Worm (Caenorhabditis elegans) whole organism, L2 larva: ENCODE data around the gene hpo-34.
A peak's percentile ranks its signal among the peaks of the same experiment; 100 is the strongest.

ENCODE experiments used
- C34F6.9 ChIP-seq: fragments of 150-350 bp; optimal IDR thresholded peaks from 2 replicates; lab custom pipeline; 2014; ENCODE audit warnings: missing biosample characterization, missing genetic modification characterization
- F13H6.1 ChIP-seq: sonication (generic microtip); optimal IDR thresholded peaks from 2 replicates; lab custom pipeline; 2016; ENCODE audit warnings: missing genetic modification characterization, missing compliant biosample characterization
- Y55F3AM.14 ChIP-seq: fragments of 200-800 bp; sonication (Bioruptor generic); optimal IDR thresholded peaks from 2 replicates; lab custom pipeline; 2018; ENCODE audit warnings: mild to moderate bottlenecking, missing genetic modification characterization, missing compliant biosample characterization
- ZK546.5 ChIP-seq: sonication (generic microtip); optimal IDR thresholded peaks from 2 replicates; lab custom pipeline; 2017; ENCODE audit warnings: missing biosample characterization, missing genetic modification characterization
- aly-2 ChIP-seq: fragments of 150-350 bp; optimal IDR thresholded peaks from 2 replicates; lab custom pipeline; 2014; ENCODE audit warnings: missing biosample characterization, missing genetic modification characterization
- ama-1 ChIP-seq: fragments of 150-350 bp; optimal IDR thresholded peaks from 2 replicates; lab custom pipeline; 2018; ENCODE audit warnings: inconsistent platforms
- ceh-16 ChIP-seq: fragments of 150-350 bp; optimal IDR thresholded peaks from 2 replicates; lab custom pipeline; 2014; ENCODE audit warnings: missing biosample characterization, missing genetic modification characterization
- crh-2 ChIP-seq: sonication (generic microtip); optimal IDR thresholded peaks from 2 replicates; lab custom pipeline; 2017; ENCODE audit warnings: missing biosample characterization, missing genetic modification characterization
- dmd-4 ChIP-seq: sonication (generic microtip); optimal IDR thresholded peaks from 2 replicates; lab custom pipeline; 2017; ENCODE audit warnings: missing biosample characterization, missing genetic modification characterization
- egl-27 ChIP-seq: sonication (generic microtip); optimal IDR thresholded peaks from 3 replicates; lab custom pipeline; 2017; ENCODE audit warnings: missing biosample characterization, missing genetic modification reagents, missing genetic modification characterization
- fos-1 ChIP-seq: fragments of 150-350 bp; optimal IDR thresholded peaks from 2 replicates; lab custom pipeline; 2014; ENCODE audit warnings: missing biosample characterization, missing genetic modification characterization
- gmeb-1 ChIP-seq: fragments of 150-350 bp; optimal IDR thresholded peaks from 2 replicates; lab custom pipeline; 2014; ENCODE audit warnings: missing biosample characterization, missing genetic modification characterization
- lin-13 ChIP-seq: fragments of 150-350 bp; optimal IDR thresholded peaks from 2 replicates; lab custom pipeline; 2014; ENCODE audit warnings: missing biosample characterization, missing genetic modification reagents, missing genetic modification characterization
- lin-39 ChIP-seq: fragments of 150-350 bp; optimal IDR thresholded peaks from 2 replicates; lab custom pipeline; 2014; ENCODE audit warnings: missing biosample characterization, missing genetic modification reagents, missing genetic modification characterization
- lsy-2 ChIP-seq, 2 experiments: fragments of 150-350 bp in 1 of 2; sonication (generic microtip) in 1 of 2; optimal IDR thresholded peaks; 2 replicates each; lab custom pipeline; 2014 to 2017; ENCODE audit warnings: missing biosample characterization in 2 of 2, missing genetic modification characterization in 2 of 2
- mab-5 ChIP-seq: fragments of 150-350 bp; optimal IDR thresholded peaks from 2 replicates; lab custom pipeline; 2014; ENCODE audit warnings: missing biosample characterization, missing genetic modification characterization
- mdl-1 ChIP-seq, 2 experiments: fragments of 150-350 bp in 1 of 2; sonication (generic microtip) in 1 of 2; optimal IDR thresholded peaks; 2 replicates each; lab custom pipeline; 2017; ENCODE audit warnings: missing biosample characterization in 2 of 2, missing genetic modification characterization in 2 of 2
- nhr-12 ChIP-seq: fragments of 150-350 bp; optimal IDR thresholded peaks from 2 replicates; lab custom pipeline; 2014; ENCODE audit warnings: missing biosample characterization, missing genetic modification characterization
- nhr-129 ChIP-seq: fragments of 150-350 bp; optimal IDR thresholded peaks from 2 replicates; lab custom pipeline; 2014; ENCODE audit warnings: missing biosample characterization, missing genetic modification characterization
- nhr-23 ChIP-seq: fragments of 150-350 bp; optimal IDR thresholded peaks from 2 replicates; lab custom pipeline; 2014; ENCODE audit warnings: missing biosample characterization, missing genetic modification reagents, missing genetic modification characterization
- nhr-25 ChIP-seq: fragments of 150-350 bp; sonication (generic microtip); optimal IDR thresholded peaks from 3 replicates; lab custom pipeline; 2014; ENCODE audit warnings: missing biosample characterization, missing genetic modification characterization
- nhr-6 ChIP-seq: fragments of 150-350 bp; optimal IDR thresholded peaks from 2 replicates; lab custom pipeline; 2014; ENCODE audit warnings: missing biosample characterization, missing genetic modification characterization
- nhr-77 ChIP-seq: fragments of 150-350 bp; optimal IDR thresholded peaks from 2 replicates; lab custom pipeline; 2014; ENCODE audit warnings: missing biosample characterization, missing genetic modification characterization
- sem-4 ChIP-seq: fragments of 150-350 bp; optimal IDR thresholded peaks from 2 replicates; lab custom pipeline; 2014; ENCODE audit warnings: missing biosample characterization, missing genetic modification reagents, missing genetic modification characterization
- sma-3 ChIP-seq: sonication (generic microtip); optimal IDR thresholded peaks from 2 replicates; lab custom pipeline; 2016; ENCODE audit warnings: missing genetic modification reagents, missing genetic modification characterization, missing compliant biosample characterization
- sma-9 ChIP-seq, 2 experiments: fragments of 150-350 bp in 1 of 2; sonication (generic microtip) in 1 of 2; optimal IDR thresholded peaks; 2 replicates each; lab custom pipeline; 2014 to 2016; ENCODE audit warnings: missing genetic modification characterization in 2 of 2, mild to moderate bottlenecking in 1 of 2, missing biosample characterization in 1 of 2, missing compliant biosample characterization in 1 of 2, missing genetic modification reagents in 1 of 2, moderate library complexity in 1 of 2
- snpc-4 ChIP-seq: fragments of 150-350 bp; optimal IDR thresholded peaks from 2 replicates; lab custom pipeline; 2014; ENCODE audit warnings: missing biosample characterization, missing genetic modification characterization
- unc-39 ChIP-seq: fragments of 150-350 bp; optimal IDR thresholded peaks from 2 replicates; lab custom pipeline; 2014; ENCODE audit warnings: missing biosample characterization, missing genetic modification characterization
- unc-55 ChIP-seq: fragments of 150-350 bp; sonication (generic microtip); optimal IDR thresholded peaks from 3 replicates; lab custom pipeline; 2014; ENCODE audit warnings: missing biosample characterization, missing genetic modification reagents, missing genetic modification characterization
- unc-62 ChIP-seq: fragments of 150-350 bp; optimal IDR thresholded peaks from 2 replicates; lab custom pipeline; 2014; ENCODE audit warnings: missing biosample characterization, missing genetic modification reagents, missing genetic modification characterization
- zag-1 ChIP-seq: fragments of 150-350 bp; optimal IDR thresholded peaks from 2 replicates; lab custom pipeline; 2014; ENCODE audit warnings: missing biosample characterization, missing genetic modification characterization
- ztf-1 ChIP-seq: fragments of 200-800 bp; sonication (Bioruptor generic); conservative IDR thresholded peaks from 2 replicates; pipeline ENCODE4 v1.3.6; 2022; ENCODE audit warnings: missing genetic modification characterization, missing compliant biosample characterization
- ztf-4 ChIP-seq: fragments of 150-350 bp; optimal IDR thresholded peaks from 2 replicates; lab custom pipeline; 2014; ENCODE audit warnings: missing biosample characterization, missing genetic modification characterization

Gene hpo-34

DNA sequence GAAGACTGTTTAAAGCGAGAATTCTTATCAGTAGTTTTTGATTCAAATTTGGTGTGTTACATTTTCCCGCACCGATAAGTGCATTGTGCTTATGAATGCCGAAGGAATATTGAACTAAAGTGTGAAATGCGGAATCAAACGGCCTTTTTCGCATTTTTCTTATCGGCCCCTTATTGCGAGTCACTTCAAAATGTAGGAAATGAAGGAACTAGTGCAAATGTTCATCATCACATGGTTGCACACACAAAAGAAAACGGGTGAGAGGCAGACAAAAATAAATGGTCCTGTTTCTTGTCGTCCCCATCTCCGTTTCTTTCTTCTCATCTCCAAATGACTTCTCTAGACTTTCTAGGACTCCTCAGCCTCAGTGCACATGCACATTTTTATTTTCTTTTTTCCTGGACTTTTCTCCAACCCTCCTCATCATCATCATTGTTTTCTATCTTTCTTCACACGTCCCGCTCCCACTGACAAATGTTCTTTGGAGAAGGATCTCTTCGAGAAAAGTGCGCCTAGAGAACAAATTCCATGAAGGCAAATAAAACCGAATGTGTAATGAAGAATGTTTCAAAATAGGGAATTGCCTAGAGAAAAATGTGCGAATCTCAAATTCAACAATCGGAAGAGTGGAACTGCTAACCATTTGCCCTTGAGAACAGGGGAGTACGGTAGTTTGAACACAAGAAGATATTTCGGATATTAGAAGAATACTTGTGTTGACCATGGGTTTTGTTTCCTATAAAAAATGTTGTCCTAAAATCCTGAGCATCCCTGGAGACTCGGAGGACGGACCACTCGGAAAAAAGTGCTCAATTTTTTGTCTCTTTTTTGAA, 54.4 kb downstream of the hpo-34 start:
- TF ChIP-seq lin-39 (tag; lab: Kevin White, UChicago) (no peak), mdl-1 (tag; optimal IDR thresholded peaks at IDR 0.05; lab: Kevin White, UChicago) (peak in 1 of 2 experiments; percentile 66), lin-13 (GFP tag; lab: Kevin White, UChicago) (no peak), zag-1 (peak; percentile 37), C34F6.9 (tag; lab: Kevin White, UChicago) (peak; percentile 59), gmeb-1 (tag; lab: Kevin White, UChicago) (peak; percentile 9), lsy-2 (tag; optimal IDR thresholded peaks at IDR 0.05; lab: Kevin White, UChicago) (peak in 1 of 2 experiments; percentile 63), ZK546.5 (no peak), sma-3 (no peak), aly-2 (no peak), nhr-77 (tag; lab: Kevin White, UChicago) (no peak), sma-9 (GFP tag; optimal IDR thresholded peaks at IDR 0.05; lab: Kevin White, UChicago) (peak; percentile 58), sma-9 (tag; optimal IDR thresholded peaks at IDR 0.05; lab: Kevin White, UChicago) (no peak), nhr-23 (tag; lab: Kevin White, UChicago) (no peak), F13H6.1 (tag; lab: Kevin White, UChicago) (peak; percentile 62), ceh-16 (tag; lab: Kevin White, UChicago) (no peak), unc-39 (tag; lab: Kevin White, UChicago) (no peak), nhr-129 (tag; lab: Kevin White, UChicago) (peak; percentile 60), fos-1 (tag; lab: Kevin White, UChicago) (peak; percentile 90), Y55F3AM.14 (GFP tag; lab: Kevin White, UChicago) (no peak), unc-55 (GFP tag; lab: Kevin White, UChicago) (peak; percentile 81), nhr-6 (peak; percentile 57), mab-5 (tag; lab: Kevin White, UChicago) (peak; percentile 77), snpc-4 (tag; lab: Kevin White, UChicago) (peak; percentile 52)
- TF ChIP-seq, all 48 proteins: peak for 13

DNA sequence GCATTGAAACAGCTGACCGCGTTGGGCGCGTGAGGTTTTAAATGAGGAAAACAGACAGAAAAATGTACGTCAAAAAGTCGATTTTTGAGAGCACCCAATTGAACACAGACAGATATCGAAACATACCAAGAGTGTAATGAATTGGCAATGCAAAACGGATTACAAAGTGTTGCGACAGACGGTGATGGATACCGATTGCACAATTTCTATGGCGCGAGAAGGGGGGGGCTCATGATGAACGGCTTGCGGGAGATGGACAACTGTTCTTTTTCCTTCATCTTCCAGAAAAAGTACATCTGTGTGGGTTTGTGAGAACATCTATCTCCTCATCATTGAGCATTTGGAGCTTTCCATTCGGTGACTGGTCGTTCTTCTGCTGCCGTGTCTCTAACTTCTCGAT, 55.3 kb downstream of the hpo-34 start:
- peak; percentile 69 for TF ChIP-seq sem-4 (tag; lab: Kevin White, UChicago)
- TF ChIP-seq ama-1: no peak
- TF ChIP-seq mab-5 (tag; lab: Kevin White, UChicago): peak; percentile 60
- no peak for TF ChIP-seq nhr-25 (tag; lab: Kevin White, UChicago)
- peak; percentile 75 for TF ChIP-seq sma-9 (GFP tag; optimal IDR thresholded peaks at IDR 0.05; lab: Kevin White, UChicago)
- no peak for TF ChIP-seq sma-9 (tag; optimal IDR thresholded peaks at IDR 0.05; lab: Kevin White, UChicago)
- peak; percentile 50 for TF ChIP-seq F13H6.1 (tag; lab: Kevin White, UChicago)
- peak in 1 of 2 experiments; percentile 32 for TF ChIP-seq lsy-2 (tag; optimal IDR thresholded peaks at IDR 0.05; lab: Kevin White, UChicago)
- TF ChIP-seq, all 48 proteins: peak for 5

DNA sequence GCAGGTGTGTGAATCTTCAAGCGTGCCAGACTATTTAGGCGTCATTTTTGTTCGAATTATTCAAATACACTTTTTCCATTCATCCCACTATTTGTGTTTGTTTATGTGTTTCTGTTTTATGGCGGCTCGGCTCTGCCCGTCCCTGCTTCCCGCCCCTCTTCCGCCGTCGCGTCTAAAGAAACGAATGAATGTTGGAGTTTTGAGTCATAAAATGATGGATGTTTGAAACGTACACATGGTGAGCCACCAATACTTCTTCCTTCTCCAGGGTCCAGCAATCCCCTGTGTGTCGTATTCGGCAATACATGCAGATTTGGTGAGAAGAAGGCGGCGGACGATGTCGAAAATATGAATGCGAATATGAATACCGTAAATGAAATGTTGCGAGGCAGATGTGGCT, 55.9 kb downstream of the hpo-34 start:
- TF ChIP-seq nhr-23 (tag; lab: Kevin White, UChicago) (no peak), lsy-2 (tag; optimal IDR thresholded peaks at IDR 0.05; lab: Kevin White, UChicago) (peak in 1 of 2 experiments; percentile 14), aly-2 (no peak), ztf-4 (no peak), dmd-4 (tag; lab: Kevin White, UChicago) (no peak), nhr-12 (tag; lab: Kevin White, UChicago) (no peak), egl-27 (tag; lab: Kevin White, UChicago) (no peak), mab-5 (tag; lab: Kevin White, UChicago) (peak; percentile 42), sma-9 (GFP tag; optimal IDR thresholded peaks at IDR 0.05; lab: Kevin White, UChicago) (peak; percentile 28), sma-9 (tag; optimal IDR thresholded peaks at IDR 0.05; lab: Kevin White, UChicago) (no peak), fos-1 (tag; lab: Kevin White, UChicago) (no peak), F13H6.1 (tag; lab: Kevin White, UChicago) (no peak), sem-4 (tag; lab: Kevin White, UChicago) (no peak), ztf-1 (GFP tag; lab: Robert Waterston, UW) (no peak), unc-55 (GFP tag; lab: Kevin White, UChicago) (peak; percentile 30), nhr-129 (tag; lab: Kevin White, UChicago) (no peak)

DNA sequence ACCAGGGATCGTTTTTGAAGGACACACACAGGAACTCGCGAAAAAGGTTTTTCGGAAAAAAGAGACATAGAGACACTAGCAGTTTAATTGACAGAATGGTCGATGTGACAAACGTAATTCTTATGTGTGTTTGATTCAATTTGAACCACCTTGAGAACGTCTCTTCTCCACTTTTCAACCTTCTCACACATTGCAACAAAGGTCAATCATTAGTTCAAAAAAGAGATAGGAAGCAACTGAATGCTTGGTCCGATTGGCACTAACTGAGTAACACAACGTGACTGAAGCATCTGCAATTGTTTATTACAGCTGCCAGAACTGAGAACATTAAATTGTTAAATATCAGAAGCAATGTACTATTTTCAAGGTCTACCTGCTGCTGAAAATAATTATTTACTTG, 56.8 kb downstream of the hpo-34 start:
- TF ChIP-seq ceh-16 (tag; lab: Kevin White, UChicago): peak; percentile 14
- TF ChIP-seq nhr-129 (tag; lab: Kevin White, UChicago): peak; percentile 9
- TF ChIP-seq unc-62 (GFP tag; lab: Kevin White, UChicago): no peak
- TF ChIP-seq nhr-25 (tag; lab: Kevin White, UChicago): peak; percentile 78
- TF ChIP-seq sma-3: no peak
- peak; percentile 36 for TF ChIP-seq crh-2
- TF ChIP-seq sma-9 (GFP tag; optimal IDR thresholded peaks at IDR 0.05; lab: Kevin White, UChicago): peak; percentile 29
- TF ChIP-seq sma-9 (tag; optimal IDR thresholded peaks at IDR 0.05; lab: Kevin White, UChicago): no peak
- peak; percentile 73 for TF ChIP-seq nhr-6
